Worm (Caenorhabditis elegans): ENCODE results near the gene H05C05.1.

ce11 chrIII:2993963-2994362 lies 47.0 kb downstream of the H05C05.1 start:
- no peak for TF ChIP-seq ama-1 (optimal IDR thresholded peaks at IDR 0.05)
- no peak for TF ChIP-seq pes-1 (GFP tag; IDR thresholded peaks at IDR 0.05)
- TF ChIP-seq sea-1 (GFP tag; conservative IDR thresholded peaks at IDR 0.05), result no peak
- no peak for TF ChIP-seq B0310.2 (tag; optimal IDR thresholded peaks at IDR 0.05)
- TF ChIP-seq flt-1 (GFP tag; IDR thresholded peaks at IDR 0.05), result no peak
- no peak for TF ChIP-seq hmbx-1 (tag; optimal IDR thresholded peaks at IDR 0.05)
- TF ChIP-seq aly-1 (tag; optimal IDR thresholded peaks at IDR 0.05), result no peak
- TF ChIP-seq F13C5.2 (tag; optimal IDR thresholded peaks at IDR 0.05), result no peak
- no peak for TF ChIP-seq ceh-13 (GFP tag; optimal IDR thresholded peaks at IDR 0.05)
- no peak for TF ChIP-seq tbx-11 (GFP tag; IDR thresholded peaks at IDR 0.05)
- TF ChIP-seq ceh-36 (tag; optimal IDR thresholded peaks at IDR 0.05), result no peak
- TF ChIP-seq hnd-1 (tag; optimal IDR thresholded peaks at IDR 0.05), result no peak
- TF ChIP-seq hmg-4 (GFP tag; optimal IDR thresholded peaks at IDR 0.05), result no peak
- no peak for TF ChIP-seq ets-7 (tag; optimal IDR thresholded peaks at IDR 0.05)
